Fruit fly (Drosophila melanogaster) Kc167 (cell line): ENCODE data around the gene CkIIalpha-i3.

ENCODE experiments used
- Sin3A ChIP-seq: fragments of >200 bp; optimal IDR thresholded peaks from 2 replicates; lab custom pipeline; 2018; ENCODE audit warnings: missing external identifiers
- h ChIP-seq: fragments of >200 bp; optimal IDR thresholded peaks from 3 replicates; lab custom pipeline; 2018; ENCODE audit warnings: missing external identifiers
- insv ChIP-seq: fragments of >200 bp; optimal IDR thresholded peaks from 3 replicates; lab custom pipeline; 2018; ENCODE audit warnings: missing external identifiers
- ttk ChIP-seq: sonication (Bioruptor generic); optimal IDR thresholded peaks from 2 replicates; lab custom pipeline; 2017; ENCODE audit warnings: missing external identifiers

DNA sequence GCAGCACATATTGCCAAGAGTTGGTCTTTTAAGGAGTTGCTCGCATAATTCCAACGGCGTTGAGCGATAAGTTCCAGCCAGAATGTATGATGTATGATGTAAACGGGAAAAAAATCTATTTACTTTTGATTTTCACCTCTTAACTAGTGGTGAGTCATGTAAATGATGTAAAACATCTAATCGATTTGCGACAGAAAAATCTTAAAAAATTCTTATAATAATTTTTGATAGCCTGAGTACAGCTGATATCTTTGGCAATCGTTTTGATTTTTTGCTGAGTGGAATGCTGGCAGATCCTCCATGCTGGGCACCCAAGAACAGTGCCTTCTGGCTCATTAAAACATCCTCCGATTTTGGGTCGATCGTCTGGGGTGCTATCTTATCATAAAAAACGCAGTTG lies 43.9 kb downstream of the CkIIalpha-i3 start:
- no peak for TF ChIP-seq insv (lab: Kevin White, UChicago)
- TF ChIP-seq ttk (lab: Kevin White, UChicago): no peak
- no peak for TF ChIP-seq Sin3A (lab: Kevin White, UChicago)
- no peak for TF ChIP-seq h (lab: Kevin White, UChicago)
